Worm (Caenorhabditis elegans): ENCODE results near the gene fbxc-44.

DNA sequence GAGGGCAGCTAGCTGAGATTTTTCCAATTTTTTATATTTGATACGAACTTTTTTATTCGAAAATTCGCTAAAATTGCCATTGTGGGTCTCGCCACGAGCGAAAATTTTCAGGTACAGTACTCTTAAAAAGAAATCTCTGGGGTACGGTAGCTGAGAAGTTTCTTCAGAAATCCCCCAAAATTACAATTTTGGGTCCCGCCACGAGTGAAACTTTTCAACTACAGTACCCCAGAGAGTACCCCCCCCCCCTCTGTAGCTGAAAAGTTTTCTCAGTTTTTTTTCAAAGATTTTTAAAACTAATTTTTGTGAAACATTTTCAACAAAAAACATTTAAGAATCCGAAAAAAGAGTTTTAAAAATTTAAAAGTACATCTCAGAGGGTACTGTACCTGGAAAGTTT is 7.4 kb upstream of the fbxc-44 start:
- TF ChIP-seq nhr-6 (tag; optimal IDR thresholded peaks at IDR 0.05) (no peak), dve-1 (tag; optimal IDR thresholded peaks at IDR 0.05; ENCODE audit: insufficient read depth) (no peak), nhr-77 (tag; optimal IDR thresholded peaks at IDR 0.05) (no peak), mep-1 (tag; optimal IDR thresholded peaks at IDR 0.05) (no peak), mdl-1 (tag; optimal IDR thresholded peaks at IDR 0.05) (no peak), dmd-9 (GFP tag; IDR thresholded peaks at IDR 0.05) (no peak), pha-4 (GFP tag; IDR thresholded peaks at IDR 0.05) (no peak), pha-4 (tag; optimal IDR thresholded peaks at IDR 0.05) (no peak), unc-62 (GFP tag; optimal IDR thresholded peaks at IDR 0.05 in 1 of 2) (no peak), unc-62 (tag; optimal IDR thresholded peaks at IDR 0.05) (no peak), snpc-4 (tag; optimal IDR thresholded peaks at IDR 0.05) (no peak), aha-1 (tag) (no peak), F44E2.7 (GFP tag; IDR thresholded peaks at IDR 0.05) (no peak), ces-1 (GFP tag; optimal IDR thresholded peaks at IDR 0.05) (no peak), attf-4 (tag; optimal IDR thresholded peaks at IDR 0.05) (no peak), ceh-82 (tag; optimal IDR thresholded peaks at IDR 0.05) (no peak)
